Fruit fly (Drosophila melanogaster) whole organism, embryonic: ENCODE results near the gene gfzf.

Experiments used
- BtbVII ChIP-seq: fragments of 200-800 bp; sonication (Bioruptor generic); optimal IDR thresholded peaks from 3 replicates; lab custom pipeline; 2017; ENCODE audit warnings: missing biosample characterization, mild to moderate bottlenecking, missing genetic modification characterization
- CG11504 ChIP-seq: fragments of 200-800 bp; sonication (Bioruptor generic); optimal IDR thresholded peaks from 3 replicates; lab custom pipeline; 2019; ENCODE audit warnings: missing biosample characterization, mild to moderate bottlenecking, missing genetic modification characterization, moderate library complexity
- CG12219 ChIP-seq: fragments of 200-800 bp; sonication (Bioruptor generic); optimal IDR thresholded peaks from 3 replicates; lab custom pipeline; 2018; ENCODE audit warnings: missing biosample characterization, mild to moderate bottlenecking, missing genetic modification characterization
- CG12391 ChIP-seq: fragments of 200-800 bp; sonication (Bioruptor generic); optimal IDR thresholded peaks from 3 replicates; lab custom pipeline; 2018; ENCODE audit warnings: missing biosample characterization, mild to moderate bottlenecking, missing genetic modification characterization, moderate library complexity
- CG13424 ChIP-seq: fragments of 200-800 bp; sonication (Bioruptor generic); optimal IDR thresholded peaks from 2 replicates; lab custom pipeline; 2019; ENCODE audit warnings: missing biosample characterization, mild to moderate bottlenecking, missing genetic modification characterization, moderate library complexity
- CG13775 ChIP-seq: fragments of 200-800 bp; sonication (Bioruptor generic); optimal IDR thresholded peaks from 3 replicates; lab custom pipeline; 2017; ENCODE audit warnings: missing biosample characterization, mild to moderate bottlenecking, missing genetic modification characterization
- CG14965 ChIP-seq: fragments of 200-800 bp; sonication (Bioruptor generic); optimal IDR thresholded peaks from 2 replicates; lab custom pipeline; 2016; ENCODE audit warnings: missing biosample characterization, missing genetic modification characterization, borderline replicate concordance
- CG17186 ChIP-seq: fragments of 200-800 bp; sonication (Bioruptor generic); optimal IDR thresholded peaks from 3 replicates; lab custom pipeline; 2017; ENCODE audit warnings: missing biosample characterization, missing genetic modification reagents, missing genetic modification characterization
- CG30403 ChIP-seq: fragments of 200-800 bp; sonication (Bioruptor generic); optimal IDR thresholded peaks from 3 replicates; lab custom pipeline; 2016; ENCODE audit warnings: missing biosample characterization, missing genetic modification characterization
- CG32772 ChIP-seq: fragments of 200-800 bp; sonication (Bioruptor generic); IDR thresholded peaks from 2 replicates; pipeline ENCODE4 v1.3.6; 2022; ENCODE audit warnings: missing biosample characterization, missing genetic modification characterization
- CG3281 ChIP-seq: fragments of 200-800 bp; sonication (Bioruptor generic); optimal IDR thresholded peaks from 3 replicates; lab custom pipeline; 2017; ENCODE audit warnings: missing biosample characterization, mild to moderate bottlenecking, missing genetic modification characterization
- CG4282 ChIP-seq: fragments of 200-800 bp; sonication (Bioruptor generic); optimal IDR thresholded peaks from 2 replicates; lab custom pipeline; 2016; ENCODE audit warnings: missing biosample characterization, missing genetic modification characterization
- CG4328 ChIP-seq: fragments of 200-800 bp; sonication (Bioruptor generic); optimal IDR thresholded peaks from 3 replicates; lab custom pipeline; 2017; ENCODE audit warnings: missing biosample characterization, missing genetic modification reagents, missing genetic modification characterization
- CG4360 ChIP-seq: fragments of 200-800 bp; sonication (Bioruptor generic); IDR thresholded peaks from 2 replicates; pipeline ENCODE4 v1.3.6; 2022; ENCODE audit warnings: missing biosample characterization, missing genetic modification characterization
- CG4707 ChIP-seq: fragments of 200-800 bp; sonication (Bioruptor generic); optimal IDR thresholded peaks from 2 replicates; lab custom pipeline; 2018; ENCODE audit warnings: missing biosample characterization, mild to moderate bottlenecking, missing genetic modification characterization, moderate library complexity
- CG4854 ChIP-seq: fragments of 200-800 bp; sonication (Bioruptor generic); optimal IDR thresholded peaks from 2 replicates; lab custom pipeline; 2016; ENCODE audit warnings: missing biosample characterization, missing genetic modification characterization, inconsistent platforms
- CG7745 ChIP-seq: fragments of 200-800 bp; sonication (Bioruptor generic); optimal IDR thresholded peaks from 2 replicates; lab custom pipeline; 2018; ENCODE audit warnings: missing biosample characterization, mild to moderate bottlenecking, missing genetic modification characterization, moderate library complexity
- CG7963 ChIP-seq: fragments of 200-800 bp; sonication (Bioruptor generic); IDR thresholded peaks from 3 replicates; pipeline ENCODE4 v1.3.6; 2022; ENCODE audit warnings: missing biosample characterization, missing genetic modification characterization; ENCODE audit not compliant: partially characterized antibody
- CG8388 ChIP-seq: fragments of 200-800 bp; sonication (Bioruptor generic); optimal IDR thresholded peaks from 2 replicates; lab custom pipeline; 2019; ENCODE audit warnings: missing biosample characterization, mild to moderate bottlenecking, missing genetic modification characterization, moderate library complexity
- CG9876 ChIP-seq: fragments of 200-800 bp; sonication (Bioruptor generic); optimal IDR thresholded peaks from 2 replicates; lab custom pipeline; 2016; ENCODE audit warnings: missing biosample characterization, missing genetic modification characterization
- CkIIα-i1 ChIP-seq: fragments of 200-800 bp; sonication (Bioruptor generic); IDR thresholded peaks from 2 replicates; pipeline ENCODE4 v1.3.6; 2022; ENCODE audit warnings: missing biosample characterization, missing genetic modification characterization
- CrebB ChIP-seq: fragments of 200-800 bp; sonication (Bioruptor generic); optimal IDR thresholded peaks from 3 replicates; lab custom pipeline; 2018; ENCODE audit warnings: missing biosample characterization, mild to moderate bottlenecking, missing genetic modification characterization
- D ChIP-seq, 2 experiments: fragments of 200-800 bp in 1 of 2; fragments of >200 bp in 1 of 2; sonication (Bioruptor generic) in 1 of 2; optimal IDR thresholded peaks; 2 replicates in 1 of 2; 3 replicates in 1 of 2; lab custom pipeline; 2017; ENCODE audit warnings: mild to moderate bottlenecking in 1 of 2, missing biosample characterization in 1 of 2, missing genetic modification characterization in 1 of 2, missing genetic modification reagents in 1 of 2
- Dfd ChIP-seq, 2 experiments: fragments of >200 bp; optimal IDR thresholded peaks; 2 replicates each; lab custom pipeline; 2017; ENCODE audit warnings: missing biosample characterization in 2 of 2, missing genetic modification characterization in 2 of 2
- Dll ChIP-seq: fragments of 200-800 bp; sonication (Bioruptor generic); IDR thresholded peaks from 4 replicates; pipeline ENCODE4 v1.3.6; 2022; ENCODE audit warnings: missing biosample characterization, missing genetic modification characterization; ENCODE audit not compliant: partially characterized antibody
- Doc2 ChIP-seq: fragments of 200-800 bp; sonication (Bioruptor generic); IDR thresholded peaks from 2 replicates; pipeline ENCODE4 v1.3.6; 2022; ENCODE audit warnings: missing biosample characterization, missing genetic modification characterization
- E2f1 ChIP-seq: fragments of 200-800 bp; sonication (Bioruptor generic); IDR thresholded peaks from 2 replicates; pipeline ENCODE4 v1.3.6; 2022; ENCODE audit warnings: missing biosample characterization, missing genetic modification characterization
- Hsf ChIP-seq: fragments of 200-800 bp; sonication (Bioruptor generic); optimal IDR thresholded peaks from 3 replicates; lab custom pipeline; 2016; ENCODE audit warnings: missing biosample characterization, missing genetic modification characterization
- Jarid2 ChIP-seq: fragments of 200-800 bp; sonication (Bioruptor generic); optimal IDR thresholded peaks from 3 replicates; lab custom pipeline; 2017; ENCODE audit warnings: mild to moderate bottlenecking, missing biosample characterization, missing genetic modification reagents, missing genetic modification characterization
- Kr ChIP-seq: fragments of 200-800 bp; sonication (Bioruptor generic); optimal IDR thresholded peaks from 2 replicates; lab custom pipeline; 2017; ENCODE audit warnings: missing biosample characterization, mild to moderate bottlenecking, missing genetic modification characterization
- Pdp1 ChIP-seq, 2 experiments: fragments of 200-800 bp; sonication (Bioruptor generic); optimal IDR thresholded peaks; 3 replicates each; lab custom pipeline; 2016; ENCODE audit warnings: missing biosample characterization in 2 of 2, missing genetic modification characterization in 2 of 2, mild to moderate bottlenecking in 1 of 2, moderate library complexity in 1 of 2
- Spps ChIP-seq: fragments of 200-800 bp; sonication (Bioruptor generic); optimal IDR thresholded peaks from 2 replicates; lab custom pipeline; 2018; ENCODE audit warnings: missing biosample characterization, mild to moderate bottlenecking, missing genetic modification characterization
- br ChIP-seq: fragments of >200 bp; optimal IDR thresholded peaks from 2 replicates; lab custom pipeline; 2017
- bsh ChIP-seq, 2 experiments: fragments of 200-800 bp; sonication (Bioruptor generic); optimal IDR thresholded peaks; 2 replicates each; lab custom pipeline; 2017 to 2018; ENCODE audit warnings: mild to moderate bottlenecking in 2 of 2, missing biosample characterization in 2 of 2, missing genetic modification characterization in 2 of 2, moderate library complexity in 1 of 2
- cg ChIP-seq: fragments of 200-800 bp; sonication (Bioruptor generic); optimal IDR thresholded peaks from 3 replicates; lab custom pipeline; 2019; ENCODE audit warnings: missing biosample characterization, mild to moderate bottlenecking, missing genetic modification characterization, moderate library complexity
- crol ChIP-seq: fragments of 200-800 bp; sonication (Bioruptor generic); IDR thresholded peaks from 2 replicates; pipeline ENCODE4 v1.3.6; 2022; ENCODE audit warnings: missing biosample characterization, missing genetic modification characterization
- ftz-f1 ChIP-seq: fragments of 200-800 bp; sonication (Bioruptor generic); optimal IDR thresholded peaks from 2 replicates; lab custom pipeline; 2016; ENCODE audit warnings: missing biosample characterization, missing genetic modification characterization
- gcm2 ChIP-seq: fragments of 200-800 bp; sonication (Bioruptor generic); optimal IDR thresholded peaks from 2 replicates; lab custom pipeline; 2016; ENCODE audit warnings: missing biosample characterization, missing genetic modification characterization
- gem ChIP-seq: fragments of 200-800 bp; sonication (Bioruptor generic); optimal IDR thresholded peaks from 2 replicates; lab custom pipeline; 2019; ENCODE audit warnings: missing biosample characterization, mild to moderate bottlenecking, missing genetic modification characterization, moderate library complexity
- h ChIP-seq: fragments of >200 bp; optimal IDR thresholded peaks from 2 replicates; lab custom pipeline; 2017
- klu ChIP-seq: fragments of 200-800 bp; sonication (Bioruptor generic); IDR thresholded peaks from 2 replicates; pipeline ENCODE4 v1.3.6; 2022; ENCODE audit warnings: missing biosample characterization, missing genetic modification characterization
- pzg ChIP-seq: fragments of 200-800 bp; sonication (Bioruptor generic); optimal IDR thresholded peaks from 3 replicates; lab custom pipeline; 2018; ENCODE audit warnings: missing biosample characterization, mild to moderate bottlenecking, missing genetic modification characterization, moderate library complexity
- sc ChIP-seq, 3 experiments: fragments of >200 bp in 2 of 3; fragments of 200-800 bp in 1 of 3; sonication (Bioruptor generic) in 1 of 3; optimal IDR thresholded peaks; 2 replicates in 2 of 3; 3 replicates in 1 of 3; lab custom pipeline; 2017; ENCODE audit warnings: mild to moderate bottlenecking in 1 of 3, missing biosample characterization in 1 of 3, missing genetic modification characterization in 1 of 3, missing genetic modification reagents in 1 of 3
- sens ChIP-seq: fragments of 200-800 bp; sonication (Bioruptor generic); peaks from one replicate; lab custom pipeline; 2016; ENCODE audit warnings: missing biosample characterization, missing genetic modification characterization
- sna ChIP-seq: fragments of 200-800 bp; sonication (Bioruptor generic); IDR thresholded peaks from 2 replicates; pipeline ENCODE4 v1.3.6; 2022; ENCODE audit warnings: missing biosample characterization, missing genetic modification characterization; ENCODE audit not compliant: partially characterized antibody
- z ChIP-seq: fragments of 200-800 bp; sonication (Bioruptor generic); IDR thresholded peaks from 3 replicates; pipeline ENCODE4 v1.3.6; 2022; ENCODE audit warnings: missing biosample characterization, missing genetic modification characterization
- zfh1 ChIP-seq: fragments of 200-800 bp; sonication (Bioruptor generic); IDR thresholded peaks from 3 replicates; pipeline ENCODE4 v1.3.6; 2022; ENCODE audit warnings: missing biosample characterization, missing genetic modification characterization

The gfzf gene

dm6 chr3R:7109760-7110303 lies 40.9 kb downstream of the gfzf start (continued):
- no peak for TF ChIP-seq CG13424
- peak; percentile 31 for TF ChIP-seq Kr (GFP tag; lab: Kevin White, UChicago)
- no peak for TF ChIP-seq CG4328 (GFP tag; lab: Kevin White, UChicago)
- no peak for TF ChIP-seq CG13775 (GFP tag; lab: Kevin White, UChicago)
- peak; percentile 30; the same call in 1 of the 2 replicates for TF ChIP-seq sna (GFP tag; lab: Robert Waterston, UW)
- no peak for TF ChIP-seq CG8388 (GFP tag; lab: Kevin White, UChicago)
- TF ChIP-seq CG7745, result no peak
- TF ChIP-seq bsh (GFP tag; optimal IDR thresholded peaks at IDR 0.05; lab: Kevin White, UChicago), result peak in 1 of 2 experiments; percentile 50
- TF ChIP-seq Pdp1 (GFP tag; optimal IDR thresholded peaks at IDR 0.05; lab: Kevin White, UChicago), result peak in 1 of 2 experiments; percentile 92
- TF ChIP-seq Dll (GFP tag; lab: Robert Waterston, UW), result 0 out of 4 replicates have a peak, but pooled peaks have one; percentile 20
- TF ChIP-seq z (GFP tag; lab: Robert Waterston, UW), result peak; percentile 61; the same call in 1 of the 3 replicates
- TF ChIP-seq CG4360, result peak; percentile 96
- no peak for TF ChIP-seq CG17186 (GFP tag; lab: Kevin White, UChicago)
- no peak for TF ChIP-seq Doc2
- TF ChIP-seq D (optimal IDR thresholded peaks at IDR 0.05; lab: Kevin White, UChicago), result peak; percentile 72
- TF ChIP-seq D (GFP tag; optimal IDR thresholded peaks at IDR 0.05; lab: Kevin White, UChicago), result no peak
- TF ChIP-seq cg (GFP tag; lab: Kevin White, UChicago), result peak; percentile 83
- TF ChIP-seq CG11504 (tag; lab: Kevin White, UChicago), result peak; percentile 25
- peak; percentile 12; the same call in 1 of the 2 replicates for TF ChIP-seq crol
- no peak for TF ChIP-seq CkIIα-i1 (GFP tag; lab: Robert Waterston, UW)
- TF ChIP-seq, all 482 proteins: peak for 30

- no peak for TF ChIP-seq Dfd (GFP tag; optimal IDR thresholded peaks at IDR 0.05; lab: Kevin White, UChicago)
- TF ChIP-seq CG9876, result peak; percentile 67
- TF ChIP-seq h, result no peak
- peak; percentile 90 for TF ChIP-seq CG12219 (GFP tag; lab: Kevin White, UChicago)
- no peak for TF ChIP-seq CG32772
- peak; percentile 61 for TF ChIP-seq CG4282 (GFP tag; lab: Kevin White, UChicago)
- no peak for TF ChIP-seq sc (optimal IDR thresholded peaks at IDR 0.05; lab: Kevin White, UChicago)
- TF ChIP-seq sc (GFP tag; optimal IDR thresholded peaks at IDR 0.05; lab: Kevin White, UChicago), result peak; percentile 96
- peak; percentile 95 for TF ChIP-seq CG30403 (GFP tag; lab: Kevin White, UChicago)
- TF ChIP-seq ftz-f1 (GFP tag; lab: Kevin White, UChicago), result no peak
- peak; percentile 64 for TF ChIP-seq CG3281 (GFP tag; lab: Kevin White, UChicago)
- peak; percentile 94 for TF ChIP-seq Hsf (GFP tag; lab: Kevin White, UChicago)
- TF ChIP-seq gcm2 (GFP tag; lab: Kevin White, UChicago), result peak; percentile 81
- TF ChIP-seq CrebB, result peak; percentile 90
- TF ChIP-seq klu (GFP tag; lab: Robert Waterston, UW), result no peak
- TF ChIP-seq br (lab: Kevin White, UChicago), result no peak
- peak; percentile 81 for TF ChIP-seq CG4854 (GFP tag; lab: Kevin White, UChicago)
- TF ChIP-seq Spps (tag; lab: Kevin White, UChicago), result peak; percentile 97
- no peak for TF ChIP-seq zfh1 (GFP tag; lab: Robert Waterston, UW)
- no peak for TF ChIP-seq CG7963 (GFP tag; lab: Robert Waterston, UW)
- peak; percentile 99 for TF ChIP-seq CG12391
- TF ChIP-seq gem (tag; lab: Kevin White, UChicago), result peak; percentile 97
- peak; percentile 89 for TF ChIP-seq CG4707
- TF ChIP-seq Jarid2, result peak; percentile 70
- TF ChIP-seq pzg (GFP tag; lab: Kevin White, UChicago), result no peak
- peak; percentile 100 for TF ChIP-seq sens
- TF ChIP-seq E2f1, result no peak
- TF ChIP-seq BtbVII (GFP tag; lab: Kevin White, UChicago), result peak; percentile 60
- TF ChIP-seq CG14965 (GFP tag; lab: Kevin White, UChicago), result peak; percentile 45
- TF ChIP-seq cg (GFP tag; lab: Kevin White, UChicago), result peak; percentile 95
Observed at dm6 chr3R:7108589-7109312, 42.0 kb downstream of the gfzf start.
